Fruit fly (Drosophila melanogaster): ENCODE measurements around the gene mtg.
A peak's percentile ranks its signal among the peaks of the same experiment; 100 is the strongest.

Gene mtg

DNA sequence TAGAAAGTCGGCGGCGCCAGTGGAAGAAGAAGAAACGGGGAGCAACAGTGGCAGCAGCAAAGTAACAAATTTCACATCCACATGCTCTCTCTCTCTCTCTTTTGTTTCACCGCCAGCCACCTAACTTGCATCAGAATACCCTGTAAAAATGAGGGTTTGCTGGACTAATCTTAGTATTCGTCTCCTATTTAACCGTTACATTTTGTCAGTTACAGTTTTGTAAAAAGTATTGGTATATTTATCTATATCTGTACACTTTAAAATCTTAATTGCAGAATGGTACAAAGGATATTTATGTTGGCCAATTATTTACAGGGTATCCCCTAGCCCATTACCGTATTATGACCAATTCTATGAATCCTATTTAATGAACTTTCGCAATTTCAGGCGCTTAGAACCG, 16.4 kb upstream of the mtg start (continued):
- TF ChIP-seq zfh1 (GFP tag; IDR thresholded peaks at IDR 0.05) (peak; percentile 27; the same call in 1 of the 3 replicates), Med (GFP tag) (peak; percentile 64), zen (tag; optimal IDR thresholded peaks at IDR 0.05) (no peak), Dp (GFP tag; optimal IDR thresholded peaks at IDR 0.05) (no peak), tgo (GFP tag; IDR thresholded peaks at IDR 0.05) (no peak; the same call in 2 of the 3 replicates), ssp (GFP tag; IDR thresholded peaks at IDR 0.05) (no peak), CG9609 (GFP tag; optimal IDR thresholded peaks at IDR 0.05) (no peak), CG34376 (GFP tag; optimal IDR thresholded peaks at IDR 0.05) (no peak), Pdp1 (GFP tag; optimal IDR thresholded peaks at IDR 0.05) (no peak), CG2678 (tag; optimal IDR thresholded peaks at IDR 0.05) (no peak), ac (GFP tag; optimal IDR thresholded peaks at IDR 0.05) (no peak), pnt (GFP tag; optimal IDR thresholded peaks at IDR 0.05) (no peak), CG2129 (GFP tag; IDR thresholded peaks at IDR 0.05; ENCODE audit: partially characterized antibody) (no peak), chm (GFP tag; IDR thresholded peaks at IDR 0.05) (no peak), CG13624 (GFP tag; optimal IDR thresholded peaks at IDR 0.05) (no peak), CG15479 (GFP tag; optimal IDR thresholded peaks at IDR 0.05) (no peak), pzg (GFP tag; optimal IDR thresholded peaks at IDR 0.05) (no peak), Nf-YB (GFP tag; optimal IDR thresholded peaks at IDR 0.05) (no peak), CG11504 (tag; optimal IDR thresholded peaks at IDR 0.05) (peak; percentile 38), CG13894 (tag; optimal IDR thresholded peaks at IDR 0.05) (no peak), CG14667 (GFP tag; IDR thresholded peaks at IDR 0.05) (no peak), CG14710 (tag; optimal IDR thresholded peaks at IDR 0.05) (no peak), zfh2 (GFP tag; optimal IDR thresholded peaks at IDR 0.05) (no peak), Stat92E (GFP tag; optimal IDR thresholded peaks at IDR 0.05) (no peak), CrebB (tag; optimal IDR thresholded peaks at IDR 0.05) (no peak), Myb (GFP tag; optimal IDR thresholded peaks at IDR 0.05) (no peak), CG31224 (GFP tag; IDR thresholded peaks at IDR 0.05) (no peak), usp (GFP tag; optimal IDR thresholded peaks at IDR 0.05) (no peak), E2f1 (GFP tag; IDR thresholded peaks at IDR 0.05) (no peak), inv (GFP tag; IDR thresholded peaks at IDR 0.05; ENCODE audit: partially characterized antibody) (no peak), CG1832 (GFP tag; optimal IDR thresholded peaks at IDR 0.05) (peak; percentile 48), dmrt11E (tag; optimal IDR thresholded peaks at IDR 0.05) (peak; percentile 41), sisA (GFP tag; IDR thresholded peaks at IDR 0.05) (no peak), CG5245 (GFP tag; optimal IDR thresholded peaks at IDR 0.05) (no peak), mam (GFP tag; optimal IDR thresholded peaks at IDR 0.05) (no peak), HLHmδ (GFP tag; optimal IDR thresholded peaks at IDR 0.05) (no peak), tio (GFP tag; optimal IDR thresholded peaks at IDR 0.05) (peak; percentile 8), hb (GFP tag; IDR thresholded peaks at IDR 0.05; ENCODE audit: partially characterized antibody) (no peak), Trl (optimal IDR thresholded peaks at IDR 0.05) (peak in 1 of 2 experiments; percentile 23), Trl (GFP tag; optimal IDR thresholded peaks at IDR 0.05) (no peak), CG9437 (GFP tag; optimal IDR thresholded peaks at IDR 0.05) (no peak), danr (GFP tag; IDR thresholded peaks at IDR 0.05) (no peak), Atf6 (GFP tag; IDR thresholded peaks at IDR 0.05) (no peak), MESR4 (GFP tag; optimal IDR thresholded peaks at IDR 0.05) (peak; percentile 35), CkIIα-i1 (GFP tag; IDR thresholded peaks at IDR 0.05) (no peak), Deaf1 (tag; optimal IDR thresholded peaks at IDR 0.05) (no peak), CG9797 (GFP tag; optimal IDR thresholded peaks at IDR 0.05) (no peak), Meics (GFP tag; optimal IDR thresholded peaks at IDR 0.05) (no peak), CG32767 (GFP tag; IDR thresholded peaks at IDR 0.05) (no peak), CG15269 (tag; optimal IDR thresholded peaks at IDR 0.05) (no peak), Ada2b (GFP tag; IDR thresholded peaks at IDR 0.05) (0 out of 2 replicates have a peak, but pooled peaks have one; percentile 11), CG10654 (GFP tag; optimal IDR thresholded peaks at IDR 0.05) (no peak)

Data from whole organism, embryonic.